Worm (Caenorhabditis elegans) whole organism, L2 larva: ENCODE data around the gene C38D4.7.

ENCODE experiments used
- C34F6.9 ChIP-seq: fragments of 150-350 bp; optimal IDR thresholded peaks from 2 replicates; lab custom pipeline; 2014; ENCODE audit warnings: missing biosample characterization, missing genetic modification characterization
- R02D3.7 ChIP-seq: fragments of 150-350 bp; optimal IDR thresholded peaks from 2 replicates; lab custom pipeline; 2014; ENCODE audit warnings: missing biosample characterization, missing genetic modification characterization
- Y55F3AM.14 ChIP-seq: fragments of 200-800 bp; sonication (Bioruptor generic); optimal IDR thresholded peaks from 2 replicates; lab custom pipeline; 2018; ENCODE audit warnings: mild to moderate bottlenecking, missing genetic modification characterization, missing compliant biosample characterization
- alr-1 ChIP-seq: fragments of 150-350 bp; optimal IDR thresholded peaks from 2 replicates; lab custom pipeline; 2014; ENCODE audit warnings: missing biosample characterization, missing genetic modification characterization
- aly-2 ChIP-seq: fragments of 150-350 bp; optimal IDR thresholded peaks from 2 replicates; lab custom pipeline; 2014; ENCODE audit warnings: missing biosample characterization, missing genetic modification characterization
- blmp-1 ChIP-seq: sonication (generic microtip); optimal IDR thresholded peaks from 2 replicates; lab custom pipeline; 2017; ENCODE audit warnings: missing genetic modification characterization, mild to moderate bottlenecking, missing compliant biosample characterization, antibody characterized with exemption, moderate library complexity; ENCODE audit not compliant: insufficient read depth
- ceh-16 ChIP-seq: fragments of 150-350 bp; optimal IDR thresholded peaks from 2 replicates; lab custom pipeline; 2014; ENCODE audit warnings: missing biosample characterization, missing genetic modification characterization
- ceh-82 ChIP-seq: fragments of 150-350 bp; optimal IDR thresholded peaks from 2 replicates; lab custom pipeline; 2014; ENCODE audit warnings: missing biosample characterization, missing genetic modification characterization
- crh-2 ChIP-seq: sonication (generic microtip); optimal IDR thresholded peaks from 2 replicates; lab custom pipeline; 2017; ENCODE audit warnings: missing biosample characterization, missing genetic modification characterization
- dmd-4 ChIP-seq: sonication (generic microtip); optimal IDR thresholded peaks from 2 replicates; lab custom pipeline; 2017; ENCODE audit warnings: missing biosample characterization, missing genetic modification characterization
- egl-27 ChIP-seq: sonication (generic microtip); optimal IDR thresholded peaks from 3 replicates; lab custom pipeline; 2017; ENCODE audit warnings: missing biosample characterization, missing genetic modification reagents, missing genetic modification characterization
- elt-1 ChIP-seq: fragments of 150-350 bp; optimal IDR thresholded peaks from 2 replicates; lab custom pipeline; 2014; ENCODE audit warnings: missing biosample characterization, missing genetic modification characterization
- elt-3 ChIP-seq: sonication (generic microtip); optimal IDR thresholded peaks from 2 replicates; lab custom pipeline; 2017; ENCODE audit warnings: missing biosample characterization, missing genetic modification characterization
- gmeb-1 ChIP-seq: fragments of 150-350 bp; optimal IDR thresholded peaks from 2 replicates; lab custom pipeline; 2014; ENCODE audit warnings: missing biosample characterization, missing genetic modification characterization
- lin-11 ChIP-seq: fragments of 150-350 bp; sonication (generic microtip); optimal IDR thresholded peaks from 2 replicates; lab custom pipeline; 2014; ENCODE audit warnings: missing biosample characterization, missing genetic modification characterization, inconsistent platforms, mixed read lengths
- lin-13 ChIP-seq: fragments of 150-350 bp; optimal IDR thresholded peaks from 2 replicates; lab custom pipeline; 2014; ENCODE audit warnings: missing biosample characterization, missing genetic modification reagents, missing genetic modification characterization
- lin-39 ChIP-seq: fragments of 150-350 bp; optimal IDR thresholded peaks from 2 replicates; lab custom pipeline; 2014; ENCODE audit warnings: missing biosample characterization, missing genetic modification reagents, missing genetic modification characterization
- lsy-2 ChIP-seq, 2 experiments: fragments of 150-350 bp in 1 of 2; sonication (generic microtip) in 1 of 2; optimal IDR thresholded peaks; 2 replicates each; lab custom pipeline; 2014 to 2017; ENCODE audit warnings: missing biosample characterization in 2 of 2, missing genetic modification characterization in 2 of 2
- mab-5 ChIP-seq: fragments of 150-350 bp; optimal IDR thresholded peaks from 2 replicates; lab custom pipeline; 2014; ENCODE audit warnings: missing biosample characterization, missing genetic modification characterization
- mbf-1 ChIP-seq: sonication (generic microtip); optimal IDR thresholded peaks from 2 replicates; lab custom pipeline; 2017; ENCODE audit warnings: missing biosample characterization, missing genetic modification characterization
- mdl-1 ChIP-seq, 2 experiments: fragments of 150-350 bp in 1 of 2; sonication (generic microtip) in 1 of 2; optimal IDR thresholded peaks; 2 replicates each; lab custom pipeline; 2017; ENCODE audit warnings: missing biosample characterization in 2 of 2, missing genetic modification characterization in 2 of 2
- nhr-10 ChIP-seq: sonication (generic microtip); optimal IDR thresholded peaks from 2 replicates; lab custom pipeline; 2017; ENCODE audit warnings: missing biosample characterization, missing genetic modification characterization
- nhr-11 ChIP-seq: fragments of 150-350 bp; optimal IDR thresholded peaks from 2 replicates; lab custom pipeline; 2014; ENCODE audit warnings: missing biosample characterization, missing genetic modification characterization
- nhr-12 ChIP-seq: fragments of 150-350 bp; optimal IDR thresholded peaks from 2 replicates; lab custom pipeline; 2014; ENCODE audit warnings: missing biosample characterization, missing genetic modification characterization
- nhr-21 ChIP-seq: fragments of 150-350 bp; optimal IDR thresholded peaks from 2 replicates; lab custom pipeline; 2014; ENCODE audit warnings: missing biosample characterization, missing genetic modification characterization
- nhr-23 ChIP-seq: fragments of 150-350 bp; optimal IDR thresholded peaks from 2 replicates; lab custom pipeline; 2014; ENCODE audit warnings: missing biosample characterization, missing genetic modification reagents, missing genetic modification characterization
- nhr-237 ChIP-seq: fragments of 150-350 bp; optimal IDR thresholded peaks from 2 replicates; lab custom pipeline; 2014; ENCODE audit warnings: missing biosample characterization, missing genetic modification characterization
- nhr-6 ChIP-seq: fragments of 150-350 bp; optimal IDR thresholded peaks from 2 replicates; lab custom pipeline; 2014; ENCODE audit warnings: missing biosample characterization, missing genetic modification characterization
- nhr-77 ChIP-seq: fragments of 150-350 bp; optimal IDR thresholded peaks from 2 replicates; lab custom pipeline; 2014; ENCODE audit warnings: missing biosample characterization, missing genetic modification characterization
- peb-1 ChIP-seq: fragments of 150-350 bp; optimal IDR thresholded peaks from 2 replicates; lab custom pipeline; 2014; ENCODE audit warnings: missing biosample characterization, missing genetic modification characterization
- skn-1 ChIP-seq: sonication (generic microtip); optimal IDR thresholded peaks from 2 replicates; lab custom pipeline; 2017; ENCODE audit warnings: missing biosample characterization, missing genetic modification characterization
- sma-3 ChIP-seq: sonication (generic microtip); optimal IDR thresholded peaks from 2 replicates; lab custom pipeline; 2016; ENCODE audit warnings: missing genetic modification reagents, missing genetic modification characterization, missing compliant biosample characterization
- sma-9 ChIP-seq, 2 experiments: fragments of 150-350 bp in 1 of 2; sonication (generic microtip) in 1 of 2; optimal IDR thresholded peaks; 2 replicates each; lab custom pipeline; 2014 to 2016; ENCODE audit warnings: missing genetic modification characterization in 2 of 2, mild to moderate bottlenecking in 1 of 2, missing biosample characterization in 1 of 2, missing compliant biosample characterization in 1 of 2, missing genetic modification reagents in 1 of 2, moderate library complexity in 1 of 2
- snpc-4 ChIP-seq: fragments of 150-350 bp; optimal IDR thresholded peaks from 2 replicates; lab custom pipeline; 2014; ENCODE audit warnings: missing biosample characterization, missing genetic modification characterization
- unc-39 ChIP-seq: fragments of 150-350 bp; optimal IDR thresholded peaks from 2 replicates; lab custom pipeline; 2014; ENCODE audit warnings: missing biosample characterization, missing genetic modification characterization
- unc-62 ChIP-seq: fragments of 150-350 bp; optimal IDR thresholded peaks from 2 replicates; lab custom pipeline; 2014; ENCODE audit warnings: missing biosample characterization, missing genetic modification reagents, missing genetic modification characterization
- ztf-1 ChIP-seq: fragments of 200-800 bp; sonication (Bioruptor generic); conservative IDR thresholded peaks from 2 replicates; pipeline ENCODE4 v1.3.6; 2022; ENCODE audit warnings: missing genetic modification characterization, missing compliant biosample characterization
- ztf-4 ChIP-seq: fragments of 150-350 bp; optimal IDR thresholded peaks from 2 replicates; lab custom pipeline; 2014; ENCODE audit warnings: missing biosample characterization, missing genetic modification characterization

The C38D4.7 gene

DNA sequence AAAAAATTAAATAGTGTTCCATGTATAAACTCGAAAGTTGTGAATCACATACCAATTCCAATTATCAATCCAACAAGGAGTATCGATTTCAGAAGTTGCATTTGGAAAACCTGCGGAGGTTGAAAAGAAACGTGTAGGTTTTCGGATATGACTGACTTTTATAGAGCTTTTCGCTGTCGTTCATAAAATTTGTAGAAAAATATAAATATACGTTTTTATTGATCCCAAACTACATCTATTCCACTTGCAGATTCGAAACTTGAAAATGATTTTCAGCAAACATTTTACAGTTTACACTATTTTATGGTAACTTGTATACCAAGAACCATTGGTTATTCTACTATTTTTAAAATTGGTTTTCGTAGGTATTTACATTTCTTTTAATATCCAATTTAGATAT, 31.1 kb upstream of the C38D4.7 start, which contains the start of gene clec-156:
clec-156 (minus strand) TSS at position 101 of the 400 bp plus-strand sequence.
- TF ChIP-seq ztf-1 (GFP tag; lab: Robert Waterston, UW) = no peak
- no peak for TF ChIP-seq elt-3 (tag; lab: Kevin White, UChicago)
- no peak for TF ChIP-seq skn-1 (tag; lab: Kevin White, UChicago)

DNA sequence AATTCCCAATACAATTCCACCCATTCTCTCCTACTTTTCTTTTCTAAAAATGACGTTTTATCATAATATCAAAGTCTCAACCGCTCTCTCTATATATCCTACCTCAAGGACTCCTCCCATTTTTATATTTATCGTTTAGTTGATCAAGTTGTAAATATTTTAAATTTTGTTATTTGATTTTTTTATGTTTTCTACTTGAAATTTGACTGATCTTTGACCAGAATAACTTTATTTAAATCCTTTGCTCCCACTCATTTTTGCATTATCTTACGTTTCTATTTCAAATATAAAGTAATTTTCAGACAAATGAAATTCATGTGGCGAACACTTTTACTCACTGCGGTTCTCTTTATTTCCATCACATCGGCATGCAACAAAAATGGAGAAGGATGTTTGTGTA, 26.3 kb upstream of the C38D4.7 start, which contains the start of the genes acbp-7 and F26A1.19:
acbp-7 (plus strand) TSS at position 301 of the 400 bp plus-strand sequence.
F26A1.19 (plus strand) TSS at position 303 of the 400 bp plus-strand sequence.
- TF ChIP-seq nhr-6 (no peak), mdl-1 (tag; optimal IDR thresholded peaks at IDR 0.05; lab: Kevin White, UChicago) (no peak), egl-27 (tag; lab: Kevin White, UChicago) (no peak), lin-11 (tag; lab: Kevin White, UChicago) (no peak), crh-2 (tag; lab: Kevin White, UChicago) (no peak), skn-1 (tag; lab: Kevin White, UChicago) (no peak), ztf-4 (tag; lab: Kevin White, UChicago) (no peak), unc-39 (no peak), nhr-10 (no peak), sma-3 (GFP tag; lab: Kevin White, UChicago) (no peak), Y55F3AM.14 (GFP tag; lab: Kevin White, UChicago) (no peak), lsy-2 (tag; optimal IDR thresholded peaks at IDR 0.05; lab: Kevin White, UChicago) (no peak), mab-5 (tag; lab: Kevin White, UChicago) (no peak)

- TF ChIP-seq nhr-237 (no peak), gmeb-1 (tag; lab: Kevin White, UChicago) (no peak), ceh-82 (tag; lab: Kevin White, UChicago) (no peak), alr-1 (tag; lab: Kevin White, UChicago) (no peak)
Measured at ce11 chrIII:4830207-4830606, 19.1 kb upstream of the C38D4.7 start, which contains the start of gene nspd-9. Gene nspd-9, minus strand, starts transcription at chrIII:4830307.

DNA sequence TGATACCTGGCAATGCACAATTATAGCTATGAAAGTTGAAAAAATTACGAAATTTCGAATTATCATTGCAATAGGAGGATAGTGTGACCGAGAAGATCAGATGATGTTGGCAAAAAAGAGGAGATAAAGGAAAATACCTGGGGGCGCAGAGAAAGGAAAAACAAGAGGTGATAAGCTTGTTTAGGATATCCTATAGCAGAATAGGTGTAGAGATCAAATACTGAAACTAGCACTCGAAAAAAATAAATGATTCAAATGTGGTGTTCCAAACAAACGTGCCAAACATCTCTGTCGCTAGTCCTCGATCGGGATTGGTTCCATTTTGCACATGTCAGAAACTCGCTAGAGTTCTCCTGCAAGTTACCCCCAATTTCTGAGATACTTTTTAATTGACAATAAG, 18.3 kb upstream of the C38D4.7 start, which contains the start of gene F26A1.9:
F26A1.9 (minus strand) TSS at position 101 of the 400 bp plus-strand sequence.
- TF ChIP-seq nhr-11 (no peak), dmd-4 (tag; lab: Kevin White, UChicago) (no peak), nhr-23 (no peak), mdl-1 (tag; optimal IDR thresholded peaks at IDR 0.05; lab: Kevin White, UChicago) (no peak), crh-2 (tag; lab: Kevin White, UChicago) (no peak), ztf-1 (GFP tag; lab: Robert Waterston, UW) (no peak), nhr-77 (tag; lab: Kevin White, UChicago) (no peak), nhr-12 (no peak), mbf-1 (tag; lab: Kevin White, UChicago) (no peak)

DNA sequence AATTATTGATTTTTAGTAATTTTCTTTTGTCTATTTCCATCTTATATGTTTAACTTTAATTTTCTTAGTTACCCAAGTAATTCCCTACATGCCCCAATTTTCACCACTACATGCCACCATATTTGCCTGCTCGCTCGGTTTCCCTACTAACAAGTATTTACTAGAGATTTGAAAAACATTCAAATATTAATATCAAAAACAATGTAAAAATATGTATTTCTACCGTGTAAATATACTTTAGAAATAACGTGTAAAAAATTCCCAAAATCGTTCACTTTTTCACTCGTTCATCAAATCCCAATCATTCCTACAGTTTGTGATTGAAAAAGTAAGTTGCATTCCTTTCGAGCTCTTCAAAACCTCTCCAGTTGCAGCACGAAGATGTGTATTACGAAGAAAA, 15.5 kb upstream of the C38D4.7 start, which contains the start of gene F26A1.3:
F26A1.3 (plus strand) TSS at position 301 of the 400 bp plus-strand sequence.
- TF ChIP-seq R02D3.7 (tag; lab: Kevin White, UChicago) (no peak), nhr-21 (no peak), mdl-1 (tag; optimal IDR thresholded peaks at IDR 0.05; lab: Kevin White, UChicago) (no peak), lin-13 (GFP tag; lab: Kevin White, UChicago) (no peak), lin-39 (tag; lab: Kevin White, UChicago) (no peak), ztf-4 (tag; lab: Kevin White, UChicago) (no peak), nhr-11 (no peak)
- TF ChIP-seq, all 48 proteins: peak for 0

DNA sequence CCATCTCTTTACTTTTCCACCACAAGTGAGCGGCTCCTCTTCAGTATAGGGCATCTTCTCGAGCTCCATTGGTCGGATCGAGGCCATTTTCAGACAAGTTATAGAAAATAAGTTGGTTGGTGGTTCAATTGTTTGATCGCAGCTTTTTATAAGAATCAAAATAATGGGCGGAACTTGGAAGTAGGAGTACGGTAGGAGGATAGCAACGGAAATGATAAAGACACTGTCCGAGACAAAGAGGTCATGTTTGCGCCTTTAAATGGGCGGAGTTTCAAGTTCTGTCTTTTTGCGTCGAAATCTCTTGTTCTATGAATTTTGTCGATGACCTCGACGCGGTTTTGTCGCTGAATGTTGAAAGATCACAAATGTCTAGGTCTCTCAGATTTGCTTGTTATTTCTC, 11.0 kb upstream of the C38D4.7 start, which contains the start of gene F26A1.8:
F26A1.8 (minus strand) TSS at position 101 of the 400 bp plus-strand sequence.
- no peak for TF ChIP-seq Y55F3AM.14 (GFP tag; lab: Kevin White, UChicago)
- no peak for TF ChIP-seq crh-2 (tag; lab: Kevin White, UChicago)
- no peak for TF ChIP-seq C34F6.9
- TF ChIP-seq snpc-4 (tag; lab: Kevin White, UChicago) = no peak
- no peak for TF ChIP-seq lin-11 (tag; lab: Kevin White, UChicago)
- TF ChIP-seq elt-1 (tag; lab: Kevin White, UChicago) = no peak
- TF ChIP-seq mbf-1 (tag; lab: Kevin White, UChicago) = no peak
- TF ChIP-seq sma-9 (GFP tag; optimal IDR thresholded peaks at IDR 0.05; lab: Kevin White, UChicago) = no peak
- TF ChIP-seq sma-9 (tag; optimal IDR thresholded peaks at IDR 0.05; lab: Kevin White, UChicago) = no peak
- no peak for TF ChIP-seq nhr-23
- no peak for TF ChIP-seq blmp-1 (tag; lab: Kevin White, UChicago)
- no peak for TF ChIP-seq unc-62 (GFP tag; lab: Kevin White, UChicago)
- TF ChIP-seq peb-1 (tag; lab: Kevin White, UChicago) = no peak
- no peak for TF ChIP-seq ceh-16 (tag; lab: Kevin White, UChicago)
- TF ChIP-seq gmeb-1 (tag; lab: Kevin White, UChicago) = no peak
- no peak for TF ChIP-seq mab-5 (tag; lab: Kevin White, UChicago)
- no peak for TF ChIP-seq nhr-6
- TF ChIP-seq unc-39 = no peak
- no peak for TF ChIP-seq aly-2 (tag; lab: Kevin White, UChicago)
